In genomic region chrIII:3322317-3323010, ce11 we compare ENCODE assay signal across 2 worm cellular contexts.
A peak's percentile ranks its signal among the peaks of the same experiment; 100 is the strongest.
TF ChIP-seq lines count a peak whose summit lies in the region.

Gene phf-15, plus strand, starts transcription at chrIII:3322853.

TF ChIP-seq in whole organism, L1 larva, 84 proteins besides CTCF, POLR2A, EP300 and RAD21 (continued from another document and continues in another):
- TF ChIP-seq nhr-20 (tag; optimal IDR thresholded peaks at IDR 0.05; lab: Kevin White, UChicago) (no peak), aha-1 (tag; optimal IDR thresholded peaks at IDR 0.05; lab: Kevin White, UChicago) (no peak), isw-1 (GFP tag; IDR thresholded peaks at IDR 0.05; lab: Robert Waterston, UW) (peak; percentile 29; the same call in 1 of the 2 replicates), skn-1 (tag; optimal IDR thresholded peaks at IDR 0.05; lab: Kevin White, UChicago) (peak; percentile 12), sup-37 (GFP tag; optimal IDR thresholded peaks at IDR 0.05; lab: Kevin White, UChicago) (no peak), C04F5.9 (tag; optimal IDR thresholded peaks at IDR 0.05; lab: Kevin White, UChicago) (no peak), xbp-1 (tag; optimal IDR thresholded peaks at IDR 0.05; lab: Kevin White, UChicago) (peak; percentile 34), unc-130 (tag; optimal IDR thresholded peaks at IDR 0.05; lab: Kevin White, UChicago) (no peak), fkh-4 (tag; optimal IDR thresholded peaks at IDR 0.05; lab: Kevin White, UChicago; ENCODE audit: borderline replicate concordance) (peak; percentile 60), nhr-47 (tag; optimal IDR thresholded peaks at IDR 0.05; lab: Kevin White, UChicago) (no peak), pag-3 (tag; optimal IDR thresholded peaks at IDR 0.05; lab: Kevin White, UChicago; ENCODE audit: borderline replicate concordance, insufficient read depth) (no peak), tbx-2 (tag; optimal IDR thresholded peaks at IDR 0.05; lab: Kevin White, UChicago) (peak; percentile 31), dpl-1 (GFP tag; optimal IDR thresholded peaks at IDR 0.05; lab: Kevin White, UChicago) (peak in 2 of 3 experiments; percentile 1 to 23), ztf-4 (tag; optimal IDR thresholded peaks at IDR 0.05; lab: Kevin White, UChicago) (no peak), nhr-85 (tag; lab: Kevin White, UChicago) (peak; percentile 72), unc-86 (tag; optimal IDR thresholded peaks at IDR 0.05; lab: Kevin White, UChicago) (no peak), lir-3 (tag; optimal IDR thresholded peaks at IDR 0.05; lab: Kevin White, UChicago; ENCODE audit: poor library complexity) (no peak), nhr-12 (tag; optimal IDR thresholded peaks at IDR 0.05; lab: Kevin White, UChicago) (no peak), nhr-11 (tag; optimal IDR thresholded peaks at IDR 0.05; lab: Kevin White, UChicago) (no peak), mep-1 (tag; optimal IDR thresholded peaks at IDR 0.05; lab: Kevin White, UChicago) (no peak), zag-1 (tag; optimal IDR thresholded peaks at IDR 0.05; lab: Kevin White, UChicago) (no peak), Y116A8C.19 (tag; optimal IDR thresholded peaks at IDR 0.05; lab: Kevin White, UChicago; ENCODE audit: borderline replicate concordance) (no peak), ceh-88 (GFP tag; IDR thresholded peaks at IDR 0.05; lab: Robert Waterston, UW) (no peak), nhr-84 (tag; optimal IDR thresholded peaks at IDR 0.05; lab: Kevin White, UChicago) (no peak), hpl-2 (GFP tag; optimal IDR thresholded peaks at IDR 0.05; lab: Kevin White, UChicago) (no peak), sox-4 (tag; optimal IDR thresholded peaks at IDR 0.05; lab: Kevin White, UChicago) (no peak), elt-2 (tag; optimal IDR thresholded peaks at IDR 0.05; lab: Kevin White, UChicago) (no peak), C34B4.2 (tag; optimal IDR thresholded peaks at IDR 0.05; lab: Kevin White, UChicago) (no peak), ceh-63 (GFP tag; optimal IDR thresholded peaks at IDR 0.05; lab: Kevin White, UChicago) (no peak), efl-1 (optimal IDR thresholded peaks at IDR 0.05; lab: Kevin White, UChicago) (peak; percentile 20 to 27), efl-1 (GFP tag; optimal IDR thresholded peaks at IDR 0.05 in 1 of 2; lab: Kevin White, UChicago) (peak; percentile 6 to 89), ces-1 (GFP tag; optimal IDR thresholded peaks at IDR 0.05; lab: Kevin White, UChicago) (no peak), snu-23 (GFP tag; optimal IDR thresholded peaks at IDR 0.05; lab: Kevin White, UChicago) (peak; percentile 13), unc-62 (GFP tag; optimal IDR thresholded peaks at IDR 0.05; lab: Kevin White, UChicago) (no peak), swsn-7 (tag; optimal IDR thresholded peaks at IDR 0.05; lab: Kevin White, UChicago) (no peak), nhr-76 (tag; optimal IDR thresholded peaks at IDR 0.05; lab: Kevin White, UChicago) (no peak), ceh-90 (tag; optimal IDR thresholded peaks at IDR 0.05; lab: Kevin White, UChicago) (peak; percentile 81), jun-1 (tag; optimal IDR thresholded peaks at IDR 0.05; lab: Kevin White, UChicago) (no peak), nhr-19 (GFP tag; conservative IDR thresholded peaks at IDR 0.05; lab: Robert Waterston, UW) (no peak), lin-14 (GFP tag; optimal IDR thresholded peaks at IDR 0.05; lab: Kevin White, UChicago) (no peak), nhr-71 (tag; optimal IDR thresholded peaks at IDR 0.05; lab: Kevin White, UChicago) (no peak), efl-3 (GFP tag; optimal IDR thresholded peaks at IDR 0.05; lab: Kevin White, UChicago) (no peak), vab-15 (tag; optimal IDR thresholded peaks at IDR 0.05; lab: Kevin White, UChicago) (peak; percentile 16), unc-98 (GFP tag; IDR thresholded peaks at IDR 0.05; lab: Robert Waterston, UW) (no peak), unc-30 (tag; optimal IDR thresholded peaks at IDR 0.05; lab: Kevin White, UChicago) (no peak), ztf-11 (tag; optimal IDR thresholded peaks at IDR 0.05; lab: Kevin White, UChicago) (no peak), fkh-8 (tag; optimal IDR thresholded peaks at IDR 0.05; lab: Kevin White, UChicago) (peak; percentile 55), mef-2 (tag; optimal IDR thresholded peaks at IDR 0.05; lab: Kevin White, UChicago) (no peak), hlh-4 (tag; optimal IDR thresholded peaks at IDR 0.05; lab: Kevin White, UChicago) (no peak), egl-27 (tag; optimal IDR thresholded peaks at IDR 0.05; lab: Kevin White, UChicago) (no peak), dsc-1 (tag; optimal IDR thresholded peaks at IDR 0.05; lab: Kevin White, UChicago) (no peak), snpc-4 (tag; optimal IDR thresholded peaks at IDR 0.05; lab: Kevin White, UChicago) (no peak), egl-13 (tag; optimal IDR thresholded peaks at IDR 0.05; lab: Kevin White, UChicago) (no peak), ama-1 (optimal IDR thresholded peaks at IDR 0.05; lab: Kevin White, UChicago) (no peak), lin-15B (tag; optimal IDR thresholded peaks at IDR 0.05; lab: Kevin White, UChicago) (no peak), mab-9 (GFP tag; IDR thresholded peaks at IDR 0.05; lab: Robert Waterston, UW) (no peak), fos-1 (tag; optimal IDR thresholded peaks at IDR 0.05; lab: Kevin White, UChicago) (no peak), mdl-1 (tag; optimal IDR thresholded peaks at IDR 0.05; lab: Kevin White, UChicago) (no peak), ceh-8 (GFP tag; optimal IDR thresholded peaks at IDR 0.05; lab: Kevin White, UChicago) (no peak), C16A3.4 (tag; optimal IDR thresholded peaks at IDR 0.05; lab: Kevin White, UChicago) (no peak), lin-13 (GFP tag; optimal IDR thresholded peaks at IDR 0.05; lab: Kevin White, UChicago) (no peak), nhr-237 (tag; optimal IDR thresholded peaks at IDR 0.05; lab: Kevin White, UChicago) (no peak), nhr-77 (tag; optimal IDR thresholded peaks at IDR 0.05; lab: Kevin White, UChicago) (no peak), pax-3 (tag; optimal IDR thresholded peaks at IDR 0.05; lab: Kevin White, UChicago) (peak; percentile 27), zip-4 (GFP tag; optimal IDR thresholded peaks at IDR 0.05; lab: Kevin White, UChicago) (no peak), blmp-1 (tag; optimal IDR thresholded peaks at IDR 0.05; lab: Kevin White, UChicago) (no peak), grh-1 (GFP tag; IDR thresholded peaks at IDR 0.05; lab: Robert Waterston, UW) (no peak), ets-5 (GFP tag; IDR thresholded peaks at IDR 0.05; lab: Robert Waterston, UW) (no peak), fkh-10 (GFP tag; optimal IDR thresholded peaks at IDR 0.05; lab: Kevin White, UChicago) (no peak), rnt-1 (tag; optimal IDR thresholded peaks at IDR 0.05; lab: Kevin White, UChicago) (no peak)

TF ChIP-seq in whole organism, late embryonic, 69 proteins besides CTCF, POLR2A, EP300 and RAD21 (continued from another document):
- peak; percentile 47 for TF ChIP-seq tbx-7 (tag; optimal IDR thresholded peaks at IDR 0.05; lab: Kevin White, UChicago)
- no peak for TF ChIP-seq hlh-30 (tag; optimal IDR thresholded peaks at IDR 0.05; lab: Kevin White, UChicago; ENCODE audit: insufficient read depth)
- peak; percentile 33 for TF ChIP-seq tbx-2 (tag; optimal IDR thresholded peaks at IDR 0.05; lab: Kevin White, UChicago)
- TF ChIP-seq ceh-2 (tag; optimal IDR thresholded peaks at IDR 0.05; lab: Kevin White, UChicago): peak; percentile 59
- no peak for TF ChIP-seq pha-2 (tag; optimal IDR thresholded peaks at IDR 0.05; lab: Kevin White, UChicago)
- TF ChIP-seq dve-1 (tag; optimal IDR thresholded peaks at IDR 0.05; lab: Kevin White, UChicago): no peak
TF ChIP-seq in whole organism, late embryonic: peak in this region for 13.
